Fruit fly (Drosophila melanogaster): Measurements from ENCODE around the gene Tsc1.

The Tsc1 gene

DNA sequence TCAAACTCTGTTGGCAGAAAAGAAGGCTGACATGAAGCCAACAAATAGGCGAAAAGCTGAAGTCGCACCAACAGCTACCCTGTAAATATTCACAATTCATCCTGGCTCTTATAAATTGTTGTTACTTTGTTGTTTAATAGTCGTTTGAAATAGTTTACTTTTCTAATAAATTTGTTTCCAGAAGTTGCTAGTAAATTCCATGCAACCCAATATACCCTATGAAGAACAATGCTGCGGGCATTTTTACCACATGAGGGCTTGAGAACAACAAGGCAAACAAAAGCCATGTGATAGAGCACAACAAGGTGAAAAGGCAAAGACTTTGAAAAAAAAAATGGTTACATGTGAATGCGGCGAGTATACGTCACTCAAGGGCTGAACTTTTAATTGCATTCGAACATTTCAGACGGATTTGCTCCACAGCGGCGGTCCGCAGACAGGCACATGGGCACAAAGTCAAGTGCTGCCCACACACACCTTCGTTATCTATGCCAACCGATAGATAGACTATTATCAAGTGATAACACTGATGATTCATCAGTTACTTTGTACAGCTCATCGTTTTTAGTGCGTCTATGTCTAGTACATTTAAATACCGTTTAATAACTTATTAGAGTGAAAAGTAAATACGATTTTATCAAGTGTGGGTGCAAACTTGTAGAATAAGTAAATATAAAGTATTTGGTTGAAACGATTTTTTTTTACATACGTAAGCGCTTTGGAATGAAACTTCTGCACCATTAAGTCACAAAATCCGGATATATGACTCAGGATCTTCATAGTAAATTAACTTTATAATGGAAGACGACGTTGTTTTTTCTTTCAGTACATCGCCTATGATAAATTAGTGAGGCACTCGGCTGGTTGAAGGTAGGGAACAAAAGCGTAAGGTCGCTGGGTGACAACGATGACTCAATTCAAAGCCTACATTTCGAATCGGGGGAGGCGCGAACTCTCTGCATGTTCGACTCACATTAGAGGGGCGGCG lies 30.8 kb upstream of the Tsc1 start:
- TF ChIP-seq tj (GFP tag; optimal IDR thresholded peaks at IDR 0.05): no peak
- no peak for TF ChIP-seq pad (GFP tag; optimal IDR thresholded peaks at IDR 0.05)
- peak; percentile 47 for TF ChIP-seq CG11617 (GFP tag; optimal IDR thresholded peaks at IDR 0.05)
- no peak for TF ChIP-seq bab1 (GFP tag; optimal IDR thresholded peaks at IDR 0.05)
- no peak for TF ChIP-seq CG7045 (GFP tag; optimal IDR thresholded peaks at IDR 0.05)
- TF ChIP-seq toe (GFP tag; optimal IDR thresholded peaks at IDR 0.05): no peak
- TF ChIP-seq Crg-1 (GFP tag; optimal IDR thresholded peaks at IDR 0.05): no peak
- TF ChIP-seq CG5204 (GFP tag; optimal IDR thresholded peaks at IDR 0.05): peak; percentile 10
- TF ChIP-seq kay (GFP tag; ENCODE audit: borderline replicate concordance): peak; percentile 82
- TF ChIP-seq cic (GFP tag; optimal IDR thresholded peaks at IDR 0.05): peak; percentile 36
- no peak for TF ChIP-seq Clk (GFP tag; optimal IDR thresholded peaks at IDR 0.05)
- TF ChIP-seq CG7101 (tag; optimal IDR thresholded peaks at IDR 0.05): peak; percentile 58
- TF ChIP-seq CG33017 (tag; optimal IDR thresholded peaks at IDR 0.05): peak; percentile 61
- peak; percentile 2 for TF ChIP-seq CG12768 (GFP tag; optimal IDR thresholded peaks at IDR 0.05)
- no peak for TF ChIP-seq cnc (optimal IDR thresholded peaks at IDR 0.05)
- TF ChIP-seq Mnt (GFP tag; optimal IDR thresholded peaks at IDR 0.05): peak; percentile 43
- no peak for TF ChIP-seq ovo (GFP tag; optimal IDR thresholded peaks at IDR 0.05)
- TF ChIP-seq CG14711 (tag; optimal IDR thresholded peaks at IDR 0.05): peak; percentile 61
- TF ChIP-seq CG1620 (GFP tag; optimal IDR thresholded peaks at IDR 0.05): no peak
- no peak for TF ChIP-seq Hr96 (GFP tag; optimal IDR thresholded peaks at IDR 0.05)

DNA sequence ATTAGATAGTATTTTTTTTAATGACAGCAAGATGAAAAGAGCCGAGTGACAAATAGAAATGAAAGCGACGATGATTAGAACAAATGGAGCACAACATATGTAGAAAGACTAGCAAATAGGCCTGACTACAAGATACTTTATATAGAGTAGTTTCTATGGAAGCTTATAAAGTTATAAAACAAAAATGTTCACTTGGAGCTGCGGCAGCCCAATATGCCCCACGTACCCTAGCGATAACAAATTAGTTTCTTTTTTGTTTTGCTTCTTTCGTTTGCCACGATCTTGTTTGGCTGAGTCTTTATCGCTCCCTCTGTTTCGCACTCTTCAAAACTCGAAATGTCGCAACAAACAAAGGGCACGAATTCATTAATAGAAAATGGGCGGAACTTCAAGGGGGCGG lies 29.4 kb upstream of the Tsc1 start:
- TF ChIP-seq toe (GFP tag; optimal IDR thresholded peaks at IDR 0.05): no peak
- TF ChIP-seq CG5204 (GFP tag; optimal IDR thresholded peaks at IDR 0.05): no peak
- TF ChIP-seq Clk (GFP tag; optimal IDR thresholded peaks at IDR 0.05): no peak
- TF ChIP-seq cic (GFP tag; optimal IDR thresholded peaks at IDR 0.05): no peak
- TF ChIP-seq kay (GFP tag; ENCODE audit: borderline replicate concordance): no peak
- TF ChIP-seq CG11617 (GFP tag; optimal IDR thresholded peaks at IDR 0.05): no peak
- no peak for TF ChIP-seq CG7045 (GFP tag; optimal IDR thresholded peaks at IDR 0.05)
- TF ChIP-seq CG12768 (GFP tag; optimal IDR thresholded peaks at IDR 0.05): no peak
- no peak for TF ChIP-seq tj (GFP tag; optimal IDR thresholded peaks at IDR 0.05)
- no peak for TF ChIP-seq CG33017 (tag; optimal IDR thresholded peaks at IDR 0.05)
- no peak for TF ChIP-seq bab1 (GFP tag; optimal IDR thresholded peaks at IDR 0.05)
- no peak for TF ChIP-seq Hr96 (GFP tag; optimal IDR thresholded peaks at IDR 0.05)
- no peak for TF ChIP-seq cnc (optimal IDR thresholded peaks at IDR 0.05)
- TF ChIP-seq ovo (GFP tag; optimal IDR thresholded peaks at IDR 0.05): no peak
- no peak for TF ChIP-seq Crg-1 (GFP tag; optimal IDR thresholded peaks at IDR 0.05)
- TF ChIP-seq pad (GFP tag; optimal IDR thresholded peaks at IDR 0.05): no peak
- TF ChIP-seq CG7101 (tag; optimal IDR thresholded peaks at IDR 0.05): no peak

DNA sequence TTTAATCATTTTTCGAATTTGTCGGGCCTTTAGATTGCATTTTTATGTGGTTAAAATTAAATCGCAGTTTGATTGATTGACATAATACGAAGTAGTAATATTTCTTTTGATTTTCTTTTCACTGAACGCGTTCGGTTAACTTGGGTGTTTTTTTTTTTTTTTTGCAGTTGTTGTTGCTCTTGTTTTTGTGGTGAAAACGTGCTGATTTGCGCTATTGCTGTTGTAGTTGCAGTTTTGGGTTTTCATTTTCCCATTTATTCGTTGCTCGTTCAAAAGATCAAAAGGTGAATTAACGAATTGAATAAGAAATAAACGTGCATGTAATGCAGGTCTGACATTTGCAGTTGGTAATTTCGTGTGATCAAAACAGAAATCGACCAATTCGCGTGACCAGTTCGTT lies 28.7 kb upstream of the Tsc1 start:
- no peak for TF ChIP-seq CG1620 (GFP tag; optimal IDR thresholded peaks at IDR 0.05)
- TF ChIP-seq Hr96 (GFP tag; optimal IDR thresholded peaks at IDR 0.05): no peak
- TF ChIP-seq CG7045 (GFP tag; optimal IDR thresholded peaks at IDR 0.05): no peak
- TF ChIP-seq tj (GFP tag; optimal IDR thresholded peaks at IDR 0.05): peak; percentile 71

dm6 chr3R:24102387-24102786 lies 27.7 kb upstream of the Tsc1 start:
- no peak for TF ChIP-seq toe (GFP tag; optimal IDR thresholded peaks at IDR 0.05)
- no peak for TF ChIP-seq cic (GFP tag; optimal IDR thresholded peaks at IDR 0.05)
- peak; percentile 76 for TF ChIP-seq kay (GFP tag; ENCODE audit: borderline replicate concordance)
- TF ChIP-seq CG7045 (GFP tag; optimal IDR thresholded peaks at IDR 0.05): no peak

DNA sequence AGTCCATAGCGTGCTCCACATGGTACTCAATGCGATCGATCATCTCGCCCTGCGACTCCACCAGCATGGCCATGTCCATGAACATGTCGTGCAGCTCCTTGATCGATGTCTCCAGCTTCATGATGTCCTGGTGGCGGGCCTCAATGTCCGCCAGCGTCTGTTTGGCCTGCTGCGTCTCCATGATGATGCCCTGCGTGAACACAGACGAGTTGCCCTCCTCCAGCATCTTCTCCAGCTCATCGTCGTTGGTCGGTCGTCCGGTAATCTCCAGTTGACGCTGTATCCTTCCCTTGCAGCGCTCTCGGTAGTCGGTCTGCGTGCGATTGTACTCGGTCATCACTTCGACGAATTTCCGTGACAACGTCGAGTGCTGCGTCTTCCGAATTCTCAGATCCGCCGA lies 26.4 kb upstream of the Tsc1 start:
- TF ChIP-seq CG11617 (GFP tag; optimal IDR thresholded peaks at IDR 0.05) (no peak), bab1 (GFP tag; optimal IDR thresholded peaks at IDR 0.05) (no peak), Crg-1 (GFP tag; optimal IDR thresholded peaks at IDR 0.05) (no peak), cic (GFP tag; optimal IDR thresholded peaks at IDR 0.05) (no peak), toe (GFP tag; optimal IDR thresholded peaks at IDR 0.05) (no peak), CG5204 (GFP tag; optimal IDR thresholded peaks at IDR 0.05) (no peak), CG33017 (tag; optimal IDR thresholded peaks at IDR 0.05) (no peak), ovo (GFP tag; optimal IDR thresholded peaks at IDR 0.05) (no peak), CG1620 (GFP tag; optimal IDR thresholded peaks at IDR 0.05) (no peak), Clk (GFP tag; optimal IDR thresholded peaks at IDR 0.05) (no peak), CG7101 (tag; optimal IDR thresholded peaks at IDR 0.05) (no peak), CG14711 (tag; optimal IDR thresholded peaks at IDR 0.05) (no peak), CG12768 (GFP tag; optimal IDR thresholded peaks at IDR 0.05) (no peak), tj (GFP tag; optimal IDR thresholded peaks at IDR 0.05) (no peak), cnc (optimal IDR thresholded peaks at IDR 0.05) (no peak), CG7045 (GFP tag; optimal IDR thresholded peaks at IDR 0.05) (no peak), kay (GFP tag; ENCODE audit: borderline replicate concordance) (no peak), Hr96 (GFP tag; optimal IDR thresholded peaks at IDR 0.05) (no peak), Mnt (GFP tag; optimal IDR thresholded peaks at IDR 0.05) (no peak), pad (GFP tag; optimal IDR thresholded peaks at IDR 0.05) (no peak)
